Fruit fly (Drosophila melanogaster): ENCODE data around the gene Hmx.

The Hmx gene

DNA sequence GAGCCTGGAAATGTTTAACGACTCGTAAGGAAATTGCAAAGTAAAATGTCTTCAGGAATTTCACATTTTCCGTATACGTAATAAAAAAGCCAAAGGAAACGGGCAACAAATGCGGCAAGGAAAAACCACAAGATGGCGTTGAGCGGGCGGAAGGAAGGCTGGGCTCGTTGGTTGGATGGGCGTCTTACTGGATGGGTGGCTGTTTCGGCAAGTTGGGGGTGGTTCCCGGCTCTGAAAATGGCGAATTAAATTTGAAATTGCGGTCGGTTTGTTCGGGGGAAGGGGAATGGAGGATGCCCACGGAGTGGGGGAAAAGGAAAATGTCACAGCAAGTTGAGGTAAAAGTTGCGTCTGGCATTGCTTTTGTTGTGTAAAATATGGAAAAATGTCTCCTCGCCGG lies 41.0 kb downstream of the Hmx start:
- no peak for TF ChIP-seq psq (optimal IDR thresholded peaks at IDR 0.05)
- TF ChIP-seq EcR (GFP tag; optimal IDR thresholded peaks at IDR 0.05): no peak
- TF ChIP-seq pan (optimal IDR thresholded peaks at IDR 0.05): no peak
- no peak for TF ChIP-seq Dll (optimal IDR thresholded peaks at IDR 0.05)
- no peak for TF ChIP-seq CG8478 (optimal IDR thresholded peaks at IDR 0.05)
- TF ChIP-seq usp (GFP tag; optimal IDR thresholded peaks at IDR 0.05): no peak

DNA sequence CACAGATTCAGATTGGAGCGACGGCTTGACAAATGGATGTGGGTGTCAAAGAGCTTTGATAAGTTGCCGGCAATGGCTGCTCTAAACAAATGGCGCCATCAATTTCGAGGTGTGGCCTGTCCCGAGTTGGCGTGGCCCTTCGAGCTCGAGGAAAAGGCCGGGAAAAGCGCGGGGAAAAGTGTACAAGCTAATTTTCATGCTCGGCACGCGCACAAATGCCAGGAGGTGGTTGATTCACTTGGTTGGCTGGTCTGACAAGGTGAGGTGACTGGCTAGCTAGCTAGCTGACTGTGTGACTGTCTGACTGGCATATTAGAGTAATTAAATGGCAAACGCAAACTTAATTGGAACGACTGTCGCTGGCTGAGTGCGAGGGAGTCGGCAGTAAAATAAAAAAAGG lies 43.1 kb downstream of the Hmx start:
- TF ChIP-seq CG8478 (optimal IDR thresholded peaks at IDR 0.05) (no peak), psq (optimal IDR thresholded peaks at IDR 0.05) (no peak), usp (GFP tag; optimal IDR thresholded peaks at IDR 0.05) (no peak), EcR (GFP tag; optimal IDR thresholded peaks at IDR 0.05) (no peak), pan (optimal IDR thresholded peaks at IDR 0.05) (no peak), Dll (optimal IDR thresholded peaks at IDR 0.05) (no peak)

DNA sequence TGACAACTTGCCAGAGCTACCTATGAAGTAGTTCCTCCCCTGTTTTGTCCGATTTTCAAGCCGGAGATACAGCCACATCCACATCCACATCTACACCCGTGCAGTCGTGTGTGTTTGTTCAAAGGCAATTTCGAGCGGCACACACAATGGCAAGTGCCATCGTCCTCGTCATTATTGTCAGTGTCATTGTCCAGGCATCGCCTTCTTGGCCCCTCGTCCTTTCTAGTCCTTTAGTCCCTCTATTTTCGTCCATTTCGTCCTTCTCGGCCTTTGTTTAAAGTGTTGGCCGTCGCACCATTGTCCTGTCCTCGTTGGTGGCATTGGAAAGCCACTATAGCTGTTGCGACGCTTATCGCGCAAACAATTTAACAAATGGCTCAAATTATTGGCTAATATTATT lies 44.2 kb downstream of the Hmx start:
- TF ChIP-seq psq (optimal IDR thresholded peaks at IDR 0.05): no peak
- TF ChIP-seq usp (GFP tag; optimal IDR thresholded peaks at IDR 0.05): no peak
- TF ChIP-seq Dll (optimal IDR thresholded peaks at IDR 0.05): no peak
- no peak for TF ChIP-seq CG8478 (optimal IDR thresholded peaks at IDR 0.05)
- TF ChIP-seq EcR (GFP tag; optimal IDR thresholded peaks at IDR 0.05): no peak
- TF ChIP-seq pan (optimal IDR thresholded peaks at IDR 0.05): no peak

DNA sequence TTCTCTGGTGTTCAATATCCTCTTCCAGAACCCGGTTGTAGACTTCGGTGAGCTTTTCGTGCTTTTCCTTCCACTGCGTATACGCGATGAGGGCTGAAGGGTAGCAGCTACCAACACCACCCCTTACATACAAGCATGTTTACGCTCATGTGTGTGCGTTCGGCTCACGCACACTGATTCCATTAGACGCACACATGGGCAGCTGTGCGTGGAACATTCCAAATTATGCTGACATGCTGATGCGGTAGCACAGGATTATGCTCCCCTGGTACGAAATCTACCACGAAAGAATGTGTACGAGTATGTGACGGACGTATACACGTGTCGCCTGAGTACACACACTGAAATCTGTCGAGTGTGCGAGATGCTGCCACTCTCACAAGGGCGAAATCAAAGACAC lies 45.0 kb downstream of the Hmx start:
- TF ChIP-seq pan (optimal IDR thresholded peaks at IDR 0.05): no peak
- TF ChIP-seq usp (GFP tag; optimal IDR thresholded peaks at IDR 0.05): no peak
- no peak for TF ChIP-seq EcR (GFP tag; optimal IDR thresholded peaks at IDR 0.05)
- TF ChIP-seq CG8478 (optimal IDR thresholded peaks at IDR 0.05): no peak
- TF ChIP-seq Dll (optimal IDR thresholded peaks at IDR 0.05): no peak
- no peak for TF ChIP-seq psq (optimal IDR thresholded peaks at IDR 0.05)

DNA sequence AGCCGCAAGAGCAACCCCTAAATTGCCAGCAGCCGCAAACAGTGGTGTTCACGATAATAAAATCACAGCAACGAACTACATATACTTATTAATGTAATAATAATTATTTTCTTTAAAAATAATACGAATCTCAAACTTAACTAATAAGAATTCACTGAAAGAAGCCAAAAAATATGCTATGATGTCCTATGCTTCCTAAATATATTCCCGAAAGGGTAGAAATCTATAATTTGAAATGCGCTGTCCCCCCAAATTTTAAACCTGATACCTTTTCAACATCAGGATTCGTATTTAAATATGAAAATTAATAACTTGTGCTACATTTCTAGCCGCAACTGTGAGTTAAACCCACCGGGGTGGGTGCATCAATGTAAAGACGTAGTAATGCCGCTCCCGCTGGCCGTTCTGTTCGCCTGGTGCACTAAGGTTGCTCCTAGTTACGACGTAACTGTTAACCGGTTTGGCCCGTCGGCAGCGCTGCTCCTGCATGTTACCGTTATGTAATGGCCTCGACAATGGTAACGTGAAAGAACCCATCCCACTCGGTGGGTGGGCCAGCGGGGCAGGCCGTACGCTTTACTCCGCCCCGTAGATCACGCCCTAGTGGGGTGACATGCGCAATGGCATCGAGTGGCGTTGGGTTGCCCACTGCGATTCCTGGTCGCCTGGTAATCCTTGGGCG lies 45.6 kb downstream of the Hmx start:
- TF ChIP-seq pan (optimal IDR thresholded peaks at IDR 0.05) (no peak), Dll (optimal IDR thresholded peaks at IDR 0.05) (no peak), CG8478 (optimal IDR thresholded peaks at IDR 0.05) (no peak), EcR (GFP tag; optimal IDR thresholded peaks at IDR 0.05) (no peak), psq (optimal IDR thresholded peaks at IDR 0.05) (no peak), usp (GFP tag; optimal IDR thresholded peaks at IDR 0.05) (no peak)

DNA sequence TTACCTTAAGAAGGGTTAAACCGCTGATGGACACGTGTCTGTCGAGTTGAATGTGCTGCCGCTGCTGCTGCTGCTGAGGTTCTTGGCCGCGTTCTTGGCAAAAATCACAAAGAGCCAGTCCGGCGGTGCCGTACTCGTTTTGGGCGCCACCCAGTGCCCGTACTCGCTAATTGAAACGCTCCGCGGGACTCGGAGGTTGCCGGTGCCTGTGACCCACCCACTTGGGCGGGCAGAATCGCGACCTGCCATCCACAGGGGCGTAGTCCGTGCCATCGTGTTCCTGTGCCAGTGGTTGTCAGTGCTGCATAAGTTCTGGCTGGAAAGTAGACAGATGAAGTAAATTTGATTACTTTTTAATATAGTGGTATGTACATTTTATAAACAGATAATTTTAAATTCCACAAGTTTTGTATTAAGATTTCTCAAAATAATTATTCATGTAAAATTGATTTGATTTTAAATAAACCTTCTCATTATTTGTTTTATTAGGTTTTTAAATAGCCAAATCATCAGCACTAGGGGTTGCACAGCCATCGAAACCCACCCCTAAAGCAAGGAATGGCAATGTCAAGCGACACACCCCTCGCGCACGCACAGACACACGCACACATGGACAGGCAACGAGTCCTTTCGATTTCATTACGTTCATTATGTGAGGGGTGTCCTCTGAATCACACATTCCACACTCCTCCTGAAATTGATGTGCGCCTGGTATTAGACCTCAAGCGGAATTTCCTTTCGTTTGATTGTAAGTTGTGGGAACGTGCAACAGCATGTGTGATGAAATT lies 46.3 kb downstream of the Hmx start:
- TF ChIP-seq pan (optimal IDR thresholded peaks at IDR 0.05) (no peak), Dll (optimal IDR thresholded peaks at IDR 0.05) (no peak), usp (GFP tag; optimal IDR thresholded peaks at IDR 0.05) (no peak), EcR (GFP tag; optimal IDR thresholded peaks at IDR 0.05) (no peak), psq (optimal IDR thresholded peaks at IDR 0.05) (no peak), CG8478 (optimal IDR thresholded peaks at IDR 0.05) (no peak)

DNA sequence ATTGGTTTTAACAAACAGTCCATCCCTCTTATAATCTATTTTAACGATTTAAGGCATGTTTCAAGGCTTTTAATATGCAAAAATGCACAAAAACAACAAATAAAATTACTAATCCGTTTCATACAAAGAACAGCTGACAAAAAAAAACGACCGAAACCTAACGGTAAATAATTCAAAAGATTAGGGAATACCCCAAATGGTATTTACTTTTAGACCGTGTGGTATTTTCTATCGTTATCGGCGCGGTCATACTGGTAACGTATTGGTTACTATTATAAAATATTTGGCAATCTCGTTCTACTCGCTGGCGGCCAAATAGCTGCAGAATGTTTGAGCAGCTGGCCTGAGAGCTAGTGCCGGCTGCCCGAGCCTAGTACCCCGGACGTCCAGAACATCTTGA lies 47.1 kb downstream of the Hmx start, which contains the start of gene sll:
sll (plus strand) TSS at position 235 of the 400 bp plus-strand sequence.
- TF ChIP-seq pan (optimal IDR thresholded peaks at IDR 0.05) (no peak), EcR (GFP tag; optimal IDR thresholded peaks at IDR 0.05) (no peak), psq (optimal IDR thresholded peaks at IDR 0.05) (no peak), Dll (optimal IDR thresholded peaks at IDR 0.05) (no peak), usp (GFP tag; optimal IDR thresholded peaks at IDR 0.05) (no peak), CG8478 (optimal IDR thresholded peaks at IDR 0.05) (no peak)

DNA sequence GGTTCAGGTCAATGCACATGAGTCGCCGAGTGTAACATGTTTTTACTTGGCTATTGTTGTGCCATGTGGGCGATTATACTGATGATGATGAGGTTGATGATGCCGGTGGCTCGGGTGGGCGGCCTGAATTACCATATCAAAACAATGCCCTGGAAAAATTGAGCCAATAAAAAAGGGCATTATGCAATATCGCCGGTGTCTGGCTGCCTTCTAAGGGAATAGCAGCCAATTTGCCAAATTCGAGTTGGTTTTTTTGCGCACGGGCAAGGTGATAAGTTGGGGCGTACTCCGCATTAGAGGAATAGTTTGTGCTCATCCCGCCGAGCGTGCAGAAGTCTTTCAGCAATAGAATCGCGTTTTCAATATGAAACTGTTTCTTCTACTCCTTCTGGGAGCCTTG lies 50.3 kb downstream of the Hmx start, which contains the start of gene CG14329:
CG14329 (plus strand) TSS at position 301 of the 400 bp plus-strand sequence.
- TF ChIP-seq Dll (optimal IDR thresholded peaks at IDR 0.05): no peak
- TF ChIP-seq usp (GFP tag; optimal IDR thresholded peaks at IDR 0.05): no peak
- no peak for TF ChIP-seq psq (optimal IDR thresholded peaks at IDR 0.05)
- TF ChIP-seq EcR (GFP tag; optimal IDR thresholded peaks at IDR 0.05): no peak
- TF ChIP-seq pan (optimal IDR thresholded peaks at IDR 0.05): no peak
- TF ChIP-seq CG8478 (optimal IDR thresholded peaks at IDR 0.05): no peak

DNA sequence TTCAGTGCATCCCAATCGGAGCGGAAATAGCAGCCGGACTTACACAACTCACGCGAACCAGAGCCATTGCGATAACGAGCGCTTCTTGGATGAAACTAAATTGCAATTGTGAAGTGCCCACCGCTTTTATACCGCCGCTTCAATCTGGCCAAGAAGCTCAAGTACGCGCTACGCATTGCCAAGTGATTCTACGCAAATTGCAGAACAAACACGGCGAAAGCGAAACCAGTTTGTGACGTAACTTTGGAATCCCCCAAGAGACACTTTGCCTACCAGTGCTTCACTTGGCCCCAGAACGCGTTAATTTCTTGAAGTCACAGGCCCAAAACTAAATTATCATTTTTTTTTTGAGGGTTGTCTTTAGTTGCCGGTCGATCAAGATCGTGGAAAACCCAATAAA lies 52.7 kb downstream of the Hmx start, which contains the start of gene Edg91:
Edg91 (minus strand) TSS at position 101 of the 400 bp plus-strand sequence.
- TF ChIP-seq usp (GFP tag; optimal IDR thresholded peaks at IDR 0.05): no peak
- TF ChIP-seq CG8478 (optimal IDR thresholded peaks at IDR 0.05): no peak
- TF ChIP-seq Dll (optimal IDR thresholded peaks at IDR 0.05): no peak
- TF ChIP-seq EcR (GFP tag; optimal IDR thresholded peaks at IDR 0.05): no peak
- TF ChIP-seq pan (optimal IDR thresholded peaks at IDR 0.05): no peak
- no peak for TF ChIP-seq psq (optimal IDR thresholded peaks at IDR 0.05)

DNA sequence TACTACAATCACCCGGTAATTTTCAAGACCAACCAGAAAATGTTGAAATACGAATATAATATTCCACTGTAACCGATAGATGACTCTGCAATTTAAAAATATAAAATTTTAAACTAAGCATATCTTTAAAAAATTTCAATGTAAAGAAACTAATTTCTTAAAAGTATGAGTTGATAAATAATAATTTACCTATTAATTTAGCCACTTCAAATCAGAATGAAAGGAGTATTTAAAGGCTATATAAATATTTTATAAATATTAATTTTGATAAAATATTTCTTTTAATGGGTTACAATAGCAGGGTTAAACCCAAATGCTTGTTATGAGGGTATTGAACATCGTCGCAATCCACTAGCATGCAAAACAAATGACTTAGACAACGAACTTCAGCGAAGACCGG lies 53.1 kb downstream of the Hmx start:
- no peak for TF ChIP-seq Dll (optimal IDR thresholded peaks at IDR 0.05)
- no peak for TF ChIP-seq EcR (GFP tag; optimal IDR thresholded peaks at IDR 0.05)
- no peak for TF ChIP-seq usp (GFP tag; optimal IDR thresholded peaks at IDR 0.05)
- no peak for TF ChIP-seq pan (optimal IDR thresholded peaks at IDR 0.05)
- TF ChIP-seq CG8478 (optimal IDR thresholded peaks at IDR 0.05): no peak
- TF ChIP-seq psq (optimal IDR thresholded peaks at IDR 0.05): no peak

DNA sequence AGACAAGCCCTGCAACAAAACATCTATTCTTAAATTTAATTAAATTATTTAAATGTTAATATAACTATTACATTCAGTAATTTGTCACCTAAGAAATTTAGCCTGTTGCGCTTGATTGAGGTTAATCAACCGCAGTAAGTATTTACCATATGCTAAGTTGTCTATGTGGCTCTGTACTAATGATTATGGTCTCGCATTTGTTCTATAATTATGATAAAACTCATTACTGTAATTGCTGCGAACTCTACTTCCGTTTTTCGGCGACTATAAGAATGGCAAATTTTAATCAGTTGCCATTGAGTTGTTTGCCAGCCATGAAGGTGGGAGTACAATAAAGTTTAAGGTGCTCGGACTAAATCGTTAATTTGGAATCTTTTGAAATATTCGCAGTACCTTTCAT lies 53.9 kb downstream of the Hmx start, which contains the start of gene CG34281:
CG34281 (plus strand) TSS at position 301 of the 400 bp plus-strand sequence.
- TF ChIP-seq pan (optimal IDR thresholded peaks at IDR 0.05) (no peak), usp (GFP tag; optimal IDR thresholded peaks at IDR 0.05) (no peak), Dll (optimal IDR thresholded peaks at IDR 0.05) (no peak), EcR (GFP tag; optimal IDR thresholded peaks at IDR 0.05) (no peak), CG8478 (optimal IDR thresholded peaks at IDR 0.05) (no peak), psq (optimal IDR thresholded peaks at IDR 0.05) (no peak)

DNA sequence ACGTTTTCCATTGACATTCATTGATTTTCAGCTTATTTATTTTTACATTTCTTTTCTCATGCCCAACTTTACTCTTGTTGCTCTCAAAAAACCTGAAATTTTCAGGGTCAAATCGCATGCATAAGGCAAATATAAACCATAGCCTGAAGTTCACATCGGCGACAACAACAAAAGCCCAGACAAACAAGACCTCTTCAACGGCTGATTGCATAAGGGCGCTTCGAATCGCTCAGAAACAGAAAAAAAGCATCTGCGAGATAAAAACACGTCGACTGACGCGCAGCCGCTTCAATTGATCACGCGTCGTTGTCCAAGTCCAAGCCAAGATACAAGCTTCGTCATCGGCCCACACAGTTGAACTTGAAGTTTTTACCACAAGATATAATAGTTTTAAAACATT lies 54.8 kb downstream of the Hmx start, which contains the start of gene CG14327:
CG14327 (plus strand) TSS at position 161 of the 400 bp plus-strand sequence.
- TF ChIP-seq EcR (GFP tag; optimal IDR thresholded peaks at IDR 0.05) (no peak), psq (optimal IDR thresholded peaks at IDR 0.05) (no peak), pan (optimal IDR thresholded peaks at IDR 0.05) (no peak), usp (GFP tag; optimal IDR thresholded peaks at IDR 0.05) (no peak), Dll (optimal IDR thresholded peaks at IDR 0.05) (no peak), CG8478 (optimal IDR thresholded peaks at IDR 0.05) (no peak)
